Worm (Caenorhabditis elegans): ENCODE results near the gene clec-174.

ce11 chrIV:3988132-3988531 lies 46.6 kb upstream of the clec-174 start:
- TF ChIP-seq lin-15B (tag; optimal IDR thresholded peaks at IDR 0.05), result no peak
- TF ChIP-seq zag-1 (tag; optimal IDR thresholded peaks at IDR 0.05), result no peak
- TF ChIP-seq ztf-11 (tag; optimal IDR thresholded peaks at IDR 0.05), result no peak
- no peak for TF ChIP-seq unc-130 (GFP tag; optimal IDR thresholded peaks at IDR 0.05)
- no peak for TF ChIP-seq lin-39 (tag; optimal IDR thresholded peaks at IDR 0.05)
- no peak for TF ChIP-seq snpc-4 (tag; optimal IDR thresholded peaks at IDR 0.05)
- TF ChIP-seq nhr-25 (tag; optimal IDR thresholded peaks at IDR 0.05; ENCODE audit: borderline replicate concordance, insufficient read depth), result no peak
